Worm (Caenorhabditis elegans) whole organism, early embryonic: ENCODE data around the gene R11H6.4.

Experiments used
- B0310.2 ChIP-seq: sonication (generic microtip); optimal IDR thresholded peaks from 2 replicates; lab custom pipeline; 2016; ENCODE audit warnings: mild to moderate bottlenecking, missing genetic modification characterization, missing compliant biosample characterization
- F13C5.2 ChIP-seq: sonication (generic microtip); optimal IDR thresholded peaks from 2 replicates; lab custom pipeline; 2017; ENCODE audit warnings: mild to moderate bottlenecking, missing genetic modification characterization, inconsistent platforms, missing compliant biosample characterization
- aly-1 ChIP-seq: sonication (generic microtip); optimal IDR thresholded peaks from 2 replicates; lab custom pipeline; 2016; ENCODE audit warnings: missing genetic modification characterization, missing compliant biosample characterization
- ama-1 ChIP-seq: fragments of 150-350 bp; optimal IDR thresholded peaks from 2 replicates; lab custom pipeline; 2014
- ceh-13 ChIP-seq: fragments of 200-800 bp; sonication (Bioruptor generic); optimal IDR thresholded peaks from 2 replicates; lab custom pipeline; 2018; ENCODE audit warnings: mild to moderate bottlenecking, missing genetic modification characterization, missing compliant biosample characterization
- ceh-36 ChIP-seq: sonication (generic microtip); optimal IDR thresholded peaks from 2 replicates; lab custom pipeline; 2016; ENCODE audit warnings: missing genetic modification characterization, inconsistent platforms, missing compliant biosample characterization
- ets-7 ChIP-seq: sonication (generic microtip); optimal IDR thresholded peaks from 2 replicates; lab custom pipeline; 2016; ENCODE audit warnings: missing genotype, missing genetic modification characterization, missing compliant biosample characterization
- flt-1 ChIP-seq: fragments of 200-800 bp; sonication (Bioruptor generic); IDR thresholded peaks from 2 replicates; pipeline ENCODE4 v1.3.6; 2022; ENCODE audit warnings: missing genetic modification characterization, missing compliant biosample characterization
- hmbx-1 ChIP-seq: sonication (generic microtip); optimal IDR thresholded peaks from 2 replicates; lab custom pipeline; 2016; ENCODE audit warnings: mild to moderate bottlenecking, missing genetic modification characterization, missing compliant biosample characterization
- hmg-4 ChIP-seq: fragments of 200-800 bp; sonication (Bioruptor generic); optimal IDR thresholded peaks from 2 replicates; lab custom pipeline; 2018; ENCODE audit warnings: mild to moderate bottlenecking, missing genetic modification characterization, missing compliant biosample characterization
- hnd-1 ChIP-seq: sonication (generic microtip); optimal IDR thresholded peaks from 2 replicates; lab custom pipeline; 2016; ENCODE audit warnings: missing genetic modification characterization, missing compliant biosample characterization
- pes-1 ChIP-seq: fragments of 200-800 bp; sonication (Bioruptor generic); IDR thresholded peaks from 2 replicates; pipeline ENCODE4 v1.3.6; 2022; ENCODE audit warnings: missing genetic modification reagents, missing genetic modification characterization, missing compliant biosample characterization
- scrt-1 ChIP-seq: fragments of 200-800 bp; sonication (Bioruptor generic); IDR thresholded peaks from 2 replicates; pipeline ENCODE4 v1.3.6; 2022; ENCODE audit warnings: missing genetic modification characterization, missing compliant biosample characterization
- sea-1 ChIP-seq: fragments of 200-800 bp; sonication (Bioruptor generic); conservative IDR thresholded peaks from 2 replicates; pipeline ENCODE4 v1.3.6; 2022; ENCODE audit warnings: missing genetic modification characterization, missing compliant biosample characterization
- tbx-11 ChIP-seq: fragments of 200-800 bp; sonication (Bioruptor generic); IDR thresholded peaks from 2 replicates; pipeline ENCODE4 v1.3.6; 2022; ENCODE audit warnings: missing genetic modification characterization, missing compliant biosample characterization
- tbx-37 ChIP-seq: fragments of 200-800 bp; sonication (Bioruptor generic); conservative IDR thresholded peaks from 2 replicates; pipeline ENCODE4 v1.3.6; 2022; ENCODE audit warnings: missing genetic modification reagents, missing genetic modification characterization, missing compliant biosample characterization
- tra-4 ChIP-seq: sonication (generic microtip); optimal IDR thresholded peaks from 2 replicates; lab custom pipeline; 2017; ENCODE audit warnings: missing genetic modification characterization, missing compliant biosample characterization

Gene R11H6.4

DNA sequence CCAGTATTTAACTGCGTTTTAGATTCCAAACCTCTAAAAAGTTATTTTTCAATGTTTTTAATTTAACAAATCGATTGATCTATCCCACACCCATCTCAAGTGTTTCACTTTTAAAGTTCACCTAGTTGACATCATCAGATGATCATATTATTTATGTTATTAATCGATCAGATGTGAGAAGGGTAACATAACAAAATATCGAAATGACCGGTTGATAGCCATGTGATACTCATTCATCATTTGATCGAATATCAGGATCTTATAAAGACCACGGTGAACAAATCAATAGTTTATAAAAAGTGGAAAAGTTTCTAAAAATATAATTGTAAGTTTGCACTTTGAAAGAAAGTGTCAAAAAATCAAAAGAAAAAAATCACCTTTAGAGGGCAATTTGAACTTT, 45.9 kb downstream of the R11H6.4 start:
- no peak for TF ChIP-seq ets-7 (tag; lab: Kevin White, UChicago)

DNA sequence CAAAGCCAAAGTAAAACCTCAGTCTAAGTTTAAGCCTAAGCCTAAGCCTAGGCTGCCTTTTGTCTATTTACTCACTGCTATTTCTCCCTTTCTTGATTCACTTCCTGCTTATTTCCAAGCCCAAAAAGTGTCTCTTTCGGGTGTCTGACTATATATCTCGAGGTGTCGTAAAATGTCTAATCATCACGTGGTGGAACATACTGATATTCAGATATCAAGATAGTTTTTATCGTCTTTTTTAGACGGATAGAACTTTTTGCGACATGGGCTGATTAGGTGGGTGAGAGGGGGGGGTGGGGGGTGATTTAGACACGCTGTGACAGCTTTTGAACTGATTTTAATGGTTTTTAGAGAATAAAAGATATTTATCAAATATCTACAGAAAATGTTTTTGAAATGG, 47.2 kb downstream of the R11H6.4 start:
- TF ChIP-seq hmg-4 (GFP tag; lab: Kevin White, UChicago) = no peak
- no peak for TF ChIP-seq ceh-13
- no peak for TF ChIP-seq tbx-11 (GFP tag; lab: Robert Waterston, UW)
- TF ChIP-seq ama-1 (lab: Kevin White, UChicago) = no peak
- TF ChIP-seq ets-7 (tag; lab: Kevin White, UChicago) = no peak
- TF ChIP-seq ceh-36 = no peak
- no peak for TF ChIP-seq sea-1 (GFP tag; lab: Robert Waterston, UW)
- TF ChIP-seq scrt-1 = no peak
- TF ChIP-seq flt-1 (GFP tag; lab: Robert Waterston, UW) = no peak
- TF ChIP-seq aly-1 = no peak
- no peak for TF ChIP-seq F13C5.2 (tag; lab: Kevin White, UChicago)
- TF ChIP-seq hnd-1 (tag; lab: Kevin White, UChicago) = no peak
- no peak for TF ChIP-seq hmbx-1 (tag; lab: Kevin White, UChicago)
- TF ChIP-seq tra-4 (tag; lab: Kevin White, UChicago) = no peak
- TF ChIP-seq B0310.2 = no peak
- TF ChIP-seq tbx-37 = no peak
- no peak for TF ChIP-seq pes-1 (GFP tag; lab: Robert Waterston, UW)

DNA sequence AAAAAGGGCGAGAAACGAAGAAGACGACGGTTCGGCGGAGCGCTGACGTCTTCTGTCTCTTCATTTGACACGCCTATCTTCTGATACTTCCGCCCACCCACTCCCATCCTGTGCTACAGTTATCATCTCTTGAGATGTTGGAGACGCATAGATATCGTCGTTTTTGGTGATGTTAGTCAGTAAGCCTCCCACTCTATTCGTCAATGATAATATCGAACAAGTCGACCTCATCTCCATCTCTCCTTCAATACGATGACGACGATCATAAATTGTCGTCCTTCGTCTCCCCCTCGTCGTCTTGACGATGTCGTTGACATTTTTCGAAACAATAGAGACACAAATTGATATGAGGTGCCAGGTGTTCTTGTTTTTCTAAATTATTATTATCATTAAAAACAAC, 48.4 kb downstream of the R11H6.4 start, which contains the start of gene slc-25A29:
Gene slc-25A29, minus strand, starts transcription at position 45 of the 400 bp plus-strand sequence.
- TF ChIP-seq tbx-11 (GFP tag; lab: Robert Waterston, UW) (no peak), ceh-36 (no peak), ama-1 (lab: Kevin White, UChicago) (no peak), sea-1 (GFP tag; lab: Robert Waterston, UW) (no peak), ets-7 (tag; lab: Kevin White, UChicago) (no peak), hmbx-1 (tag; lab: Kevin White, UChicago) (no peak), pes-1 (GFP tag; lab: Robert Waterston, UW) (no peak), tbx-37 (no peak), ceh-13 (no peak)

DNA sequence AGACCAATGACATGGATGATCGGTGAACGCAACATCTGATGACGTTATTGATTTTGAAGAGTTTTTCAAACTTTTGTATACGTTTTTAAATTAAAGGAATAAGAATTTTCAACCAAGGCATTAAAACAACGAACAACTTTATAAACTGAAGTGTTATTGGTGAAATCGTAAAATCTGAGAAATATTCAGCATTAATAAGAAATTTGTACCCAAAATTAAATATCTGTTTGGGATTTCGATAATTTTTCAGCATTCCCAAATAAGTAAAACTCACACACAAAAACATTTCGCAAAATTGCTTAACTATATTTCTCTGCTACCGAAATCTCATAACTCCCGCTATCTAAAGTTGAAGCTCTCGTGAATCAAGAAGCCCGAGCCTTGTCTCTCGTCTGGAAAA, 49.9 kb downstream of the R11H6.4 start:
- TF ChIP-seq hnd-1 (tag; lab: Kevin White, UChicago) (no peak), ceh-36 (no peak), hmg-4 (GFP tag; lab: Kevin White, UChicago) (no peak), tra-4 (tag; lab: Kevin White, UChicago) (no peak), pes-1 (GFP tag; lab: Robert Waterston, UW) (no peak)
